Worm (Caenorhabditis elegans) whole organism, L4/young adult: Measurements from ENCODE around the gene nex-4.

ENCODE experiments used
- W03F9.2 ChIP-seq: fragments of 150-350 bp; optimal IDR thresholded peaks from 2 replicates; lab custom pipeline; 2014; ENCODE audit warnings: missing biosample characterization, missing genetic modification characterization
- dao-5 ChIP-seq: sonication (generic microtip); optimal IDR thresholded peaks from 2 replicates; lab custom pipeline; 2016; ENCODE audit warnings: missing genotype, missing genetic modification characterization, moderate library complexity, missing compliant biosample characterization
- him-1 ChIP-seq: sonication (generic microtip); optimal IDR thresholded peaks from 2 replicates; lab custom pipeline; 2016; ENCODE audit warnings: missing genotype, missing genetic modification reagents, missing genetic modification characterization, missing compliant biosample characterization

DNA sequence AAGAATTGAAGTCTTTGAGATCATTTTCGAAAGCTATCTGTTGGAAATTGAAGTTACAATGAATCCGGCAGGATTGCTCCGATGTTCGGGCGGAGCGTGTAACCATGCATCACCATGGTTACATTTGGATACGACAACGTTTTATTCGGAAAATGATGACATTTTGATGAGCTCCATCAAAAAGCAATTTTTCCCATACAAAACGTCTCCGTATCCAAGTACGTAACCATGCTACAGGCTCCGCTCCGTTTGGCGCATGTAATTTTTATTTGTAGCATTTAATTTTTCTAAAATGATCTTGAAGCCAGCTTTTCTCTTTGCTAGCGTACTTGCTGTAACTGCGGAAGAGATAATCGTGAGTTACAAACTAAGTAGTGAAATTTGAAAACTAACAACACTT, 8.7 kb upstream of the nex-4 start, which contains the start of the genes cwp-2 and cwp-3:
- TF ChIP-seq him-1 (tag; lab: Kevin White, UChicago) (no peak), dao-5 (tag; lab: Kevin White, UChicago) (no peak), W03F9.2 (tag; lab: Kevin White, UChicago) (no peak)
